Worm (Caenorhabditis elegans) whole organism, early embryonic: Measurements from ENCODE around the gene Y116F11A.1.

Experiments
- B0310.2 ChIP-seq: sonication (generic microtip); optimal IDR thresholded peaks from 2 replicates; lab custom pipeline; 2016; ENCODE audit warnings: mild to moderate bottlenecking, missing genetic modification characterization, missing compliant biosample characterization
- aly-1 ChIP-seq: sonication (generic microtip); optimal IDR thresholded peaks from 2 replicates; lab custom pipeline; 2016; ENCODE audit warnings: missing genetic modification characterization, missing compliant biosample characterization
- ama-1 ChIP-seq: fragments of 150-350 bp; optimal IDR thresholded peaks from 2 replicates; lab custom pipeline; 2014
- ceh-13 ChIP-seq: fragments of 200-800 bp; sonication (Bioruptor generic); optimal IDR thresholded peaks from 2 replicates; lab custom pipeline; 2018; ENCODE audit warnings: mild to moderate bottlenecking, missing genetic modification characterization, missing compliant biosample characterization
- ceh-36 ChIP-seq: sonication (generic microtip); optimal IDR thresholded peaks from 2 replicates; lab custom pipeline; 2016; ENCODE audit warnings: missing genetic modification characterization, inconsistent platforms, missing compliant biosample characterization
- flt-1 ChIP-seq: fragments of 200-800 bp; sonication (Bioruptor generic); IDR thresholded peaks from 2 replicates; pipeline ENCODE4 v1.3.6; 2022; ENCODE audit warnings: missing genetic modification characterization, missing compliant biosample characterization
- hmbx-1 ChIP-seq: sonication (generic microtip); optimal IDR thresholded peaks from 2 replicates; lab custom pipeline; 2016; ENCODE audit warnings: mild to moderate bottlenecking, missing genetic modification characterization, missing compliant biosample characterization
- pes-1 ChIP-seq: fragments of 200-800 bp; sonication (Bioruptor generic); IDR thresholded peaks from 2 replicates; pipeline ENCODE4 v1.3.6; 2022; ENCODE audit warnings: missing genetic modification reagents, missing genetic modification characterization, missing compliant biosample characterization
- scrt-1 ChIP-seq: fragments of 200-800 bp; sonication (Bioruptor generic); IDR thresholded peaks from 2 replicates; pipeline ENCODE4 v1.3.6; 2022; ENCODE audit warnings: missing genetic modification characterization, missing compliant biosample characterization
- tbx-11 ChIP-seq: fragments of 200-800 bp; sonication (Bioruptor generic); IDR thresholded peaks from 2 replicates; pipeline ENCODE4 v1.3.6; 2022; ENCODE audit warnings: missing genetic modification characterization, missing compliant biosample characterization
- tbx-37 ChIP-seq: fragments of 200-800 bp; sonication (Bioruptor generic); conservative IDR thresholded peaks from 2 replicates; pipeline ENCODE4 v1.3.6; 2022; ENCODE audit warnings: missing genetic modification reagents, missing genetic modification characterization, missing compliant biosample characterization
- tra-4 ChIP-seq: sonication (generic microtip); optimal IDR thresholded peaks from 2 replicates; lab custom pipeline; 2017; ENCODE audit warnings: missing genetic modification characterization, missing compliant biosample characterization

ce11 chrV:19737458-19737857, 7.1 kb downstream of the Y116F11A.1 start, which contains the start of gene W04E12.7:
- no peak for TF ChIP-seq tra-4 (tag; lab: Kevin White, UChicago)
- TF ChIP-seq flt-1: no peak
- TF ChIP-seq ama-1: no peak
- TF ChIP-seq pes-1 (GFP tag; lab: Robert Waterston, UW): no peak
- TF ChIP-seq hmbx-1: no peak
- no peak for TF ChIP-seq B0310.2 (tag; lab: Kevin White, UChicago)
- TF ChIP-seq scrt-1 (GFP tag; lab: Robert Waterston, UW): no peak
- TF ChIP-seq ceh-13 (GFP tag; lab: Kevin White, UChicago): no peak
- no peak for TF ChIP-seq tbx-37
- no peak for TF ChIP-seq ceh-36 (tag; lab: Kevin White, UChicago)
- TF ChIP-seq aly-1: no peak
- no peak for TF ChIP-seq tbx-11 (GFP tag; lab: Robert Waterston, UW)
